Worm (Caenorhabditis elegans) whole organism, young adult: Measurements from ENCODE around the gene K01A11.3.

ENCODE experiments used
- B0035.1 ChIP-seq: sonication (generic microtip); optimal IDR thresholded peaks from 2 replicates; lab custom pipeline; 2016; ENCODE audit warnings: missing genetic modification characterization, mild to moderate bottlenecking, missing compliant biosample characterization, missing genotype, missing genetic modification reagents
- B0261.1 ChIP-seq: sonication (generic microtip); optimal IDR thresholded peaks from 2 replicates; lab custom pipeline; 2016; ENCODE audit warnings: mild to moderate bottlenecking, missing genetic modification characterization, moderate library complexity, missing compliant biosample characterization
- B0336.3 ChIP-seq: fragments of 200-800 bp; sonication (Bioruptor generic); IDR thresholded peaks from 2 replicates; pipeline ENCODE4 v1.3.6; 2022; ENCODE audit warnings: missing genetic modification characterization, missing compliant biosample characterization
- F23B12.7 ChIP-seq: sonication (generic microtip); optimal IDR thresholded peaks from 2 replicates; lab custom pipeline; 2017; ENCODE audit warnings: missing genetic modification characterization, mild to moderate bottlenecking, missing compliant biosample characterization, antibody characterized with exemption, moderate library complexity; ENCODE audit not compliant: insufficient read depth
- F49E8.2 ChIP-seq: sonication (generic microtip); optimal IDR thresholded peaks from 3 replicates; lab custom pipeline; 2017; ENCODE audit warnings: missing genetic modification characterization, mild to moderate bottlenecking, missing compliant biosample characterization, antibody characterized with exemption, moderate library complexity; ENCODE audit not compliant: insufficient read depth
- F52B5.7 ChIP-seq: sonication (generic microtip); optimal IDR thresholded peaks from 2 replicates; lab custom pipeline; 2016; ENCODE audit warnings: mild to moderate bottlenecking, missing genetic modification characterization, missing compliant biosample characterization
- F57C9.4 ChIP-seq: sonication (generic microtip); optimal IDR thresholded peaks from 2 replicates; lab custom pipeline; 2017; ENCODE audit warnings: mild to moderate bottlenecking, missing genetic modification characterization, missing compliant biosample characterization
- K11D2.4 ChIP-seq: fragments of 200-800 bp; sonication (Bioruptor generic); IDR thresholded peaks from 2 replicates; pipeline ENCODE4 v1.3.6; 2022; ENCODE audit warnings: missing genetic modification reagents, missing genetic modification characterization, missing compliant biosample characterization
- Y53G8AR.9 ChIP-seq: fragments of 200-800 bp; sonication (Bioruptor generic); conservative IDR thresholded peaks from 2 replicates; pipeline ENCODE4 v1.3.6; 2022; ENCODE audit warnings: missing genetic modification reagents, missing genetic modification characterization, missing compliant biosample characterization
- Y67H2A.10 ChIP-seq: fragments of 200-800 bp; sonication (Bioruptor generic); conservative IDR thresholded peaks from 2 replicates; pipeline ENCODE4 v1.3.6; 2022; ENCODE audit warnings: missing genetic modification reagents, missing genetic modification characterization, missing compliant biosample characterization
- Y79H2A.3 ChIP-seq: fragments of 200-800 bp; sonication (Bioruptor generic); conservative IDR thresholded peaks from 2 replicates; pipeline ENCODE4 v1.3.6; 2022; ENCODE audit warnings: missing genetic modification reagents, missing genetic modification characterization, missing compliant biosample characterization
- Y95B8A.8 ChIP-seq: fragments of 200-800 bp; sonication (Bioruptor generic); IDR thresholded peaks from 2 replicates; pipeline ENCODE4 v1.3.6; 2022; ENCODE audit warnings: missing genetic modification reagents, missing genetic modification characterization, missing compliant biosample characterization
- atf-7 ChIP-seq: sonication (generic microtip); optimal IDR thresholded peaks from 2 replicates; lab custom pipeline; 2017; ENCODE audit warnings: mild to moderate bottlenecking, missing genetic modification characterization, missing compliant biosample characterization
- attf-6 ChIP-seq: fragments of 200-800 bp; sonication (Bioruptor generic); IDR thresholded peaks from 2 replicates; pipeline ENCODE4 v1.3.6; 2022; ENCODE audit warnings: missing genetic modification reagents, missing genetic modification characterization, missing compliant biosample characterization
- ceh-27 ChIP-seq: fragments of 200-800 bp; sonication (Bioruptor generic); optimal IDR thresholded peaks from 2 replicates; lab custom pipeline; 2018; ENCODE audit warnings: mild to moderate bottlenecking, missing genetic modification characterization, moderate library complexity, missing compliant biosample characterization
- ceh-40 ChIP-seq: fragments of 200-800 bp; sonication (Bioruptor generic); IDR thresholded peaks from 2 replicates; pipeline ENCODE4 v1.3.6; 2022; ENCODE audit warnings: missing genetic modification characterization, missing compliant biosample characterization
- ceh-58 ChIP-seq: fragments of 200-800 bp; sonication (Bioruptor generic); IDR thresholded peaks from 2 replicates; pipeline ENCODE4 v1.3.6; 2022; ENCODE audit warnings: missing genetic modification characterization, missing compliant biosample characterization
- dpl-1 ChIP-seq: fragments of 150-350 bp; optimal IDR thresholded peaks from 2 replicates; lab custom pipeline; 2014; ENCODE audit warnings: missing biosample characterization, missing genetic modification reagents, missing genetic modification characterization
- ets-4 ChIP-seq: fragments of 200-800 bp; sonication (Bioruptor generic); optimal IDR thresholded peaks from 2 replicates; lab custom pipeline; 2018; ENCODE audit warnings: mild to moderate bottlenecking, missing genetic modification characterization, missing compliant biosample characterization
- hmg-20 ChIP-seq: fragments of 200-800 bp; sonication (Bioruptor generic); IDR thresholded peaks from 2 replicates; pipeline ENCODE4 v1.3.6; 2022; ENCODE audit warnings: missing genetic modification reagents, missing genetic modification characterization, missing compliant biosample characterization
- let-526 ChIP-seq: fragments of 200-800 bp; sonication (Bioruptor generic); IDR thresholded peaks from 2 replicates; pipeline ENCODE4 v1.3.6; 2022; ENCODE audit warnings: missing genetic modification reagents, missing genetic modification characterization, missing compliant biosample characterization
- lin-35 ChIP-seq, 3 experiments: fragments of 150-350 bp in 2 of 3; sonication (generic microtip) in 1 of 3; optimal IDR thresholded peaks; 2 replicates each; lab custom pipeline; 2014 to 2018; ENCODE audit warnings: missing biosample characterization in 3 of 3, missing genetic modification characterization in 3 of 3, missing genetic modification reagents in 3 of 3
- lir-1 ChIP-seq: fragments of 200-800 bp; sonication (Bioruptor generic); conservative IDR thresholded peaks from 2 replicates; pipeline ENCODE4 v1.3.6; 2022; ENCODE audit warnings: missing genetic modification reagents, missing genetic modification characterization, missing compliant biosample characterization
- madf-10 ChIP-seq: sonication (generic microtip); optimal IDR thresholded peaks from 2 replicates; lab custom pipeline; 2016; ENCODE audit warnings: mild to moderate bottlenecking, missing genetic modification characterization, missing compliant biosample characterization
- madf-3 ChIP-seq: fragments of 200-800 bp; sonication (Bioruptor generic); IDR thresholded peaks from 2 replicates; pipeline ENCODE4 v1.3.6; 2022; ENCODE audit warnings: missing genetic modification reagents, missing genetic modification characterization, missing compliant biosample characterization
- madf-6 ChIP-seq: fragments of 200-800 bp; sonication (Bioruptor generic); IDR thresholded peaks from 2 replicates; pipeline ENCODE4 v1.3.6; 2022; ENCODE audit warnings: missing genetic modification reagents, missing genetic modification characterization, missing compliant biosample characterization
- nfya-2 ChIP-seq: fragments of 200-800 bp; sonication (Bioruptor generic); IDR thresholded peaks from 2 replicates; pipeline ENCODE4 v1.3.6; 2022; ENCODE audit warnings: missing genetic modification reagents, missing genetic modification characterization, missing compliant biosample characterization
- nfyb-1 ChIP-seq: fragments of 200-800 bp; sonication (Bioruptor generic); IDR thresholded peaks from 2 replicates; pipeline ENCODE4 v1.3.6; 2022; ENCODE audit warnings: missing genetic modification reagents, missing genetic modification characterization, missing compliant biosample characterization
- nhr-90 ChIP-seq: sonication (generic microtip); optimal IDR thresholded peaks from 2 replicates; lab custom pipeline; 2016; ENCODE audit warnings: missing genotype, mild to moderate bottlenecking, missing genetic modification characterization, missing compliant biosample characterization
- pha-4 ChIP-seq: fragments of 150-350 bp; sonication (generic microtip); optimal IDR thresholded peaks from 2 replicates; lab custom pipeline; 2014; ENCODE audit warnings: missing biosample characterization, missing genetic modification reagents, missing genetic modification characterization
- rcor-1 ChIP-seq: fragments of 200-800 bp; sonication (Bioruptor generic); IDR thresholded peaks from 2 replicates; pipeline ENCODE4 v1.3.6; 2022; ENCODE audit warnings: missing genetic modification reagents, missing genetic modification characterization, missing compliant biosample characterization
- rpc-1 ChIP-seq, 2 experiments: fragments of 150-350 bp in 1 of 2; sonication (generic microtip) in 1 of 2; optimal IDR thresholded peaks; 2 replicates each; lab custom pipeline; 2014 to 2018; ENCODE audit warnings: missing biosample characterization in 1 of 2, missing genetic modification characterization in 1 of 2, missing genetic modification reagents in 1 of 2, missing genotype in 1 of 2
- snpc-1.1 ChIP-seq: sonication (generic microtip); optimal IDR thresholded peaks from 2 replicates; lab custom pipeline; 2017; ENCODE audit warnings: missing genetic modification characterization, mild to moderate bottlenecking, missing compliant biosample characterization, antibody characterized with exemption, moderate library complexity, missing genotype, missing genetic modification reagents; ENCODE audit not compliant: insufficient read depth
- snpc-1.3 ChIP-seq: sonication (generic microtip); optimal IDR thresholded peaks from 2 replicates; lab custom pipeline; 2017; ENCODE audit warnings: missing genetic modification characterization, mild to moderate bottlenecking, missing compliant biosample characterization, antibody characterized with exemption, moderate library complexity, missing genotype, missing genetic modification reagents; ENCODE audit not compliant: insufficient read depth
- tbp1 ChIP-seq: fragments of 200-800 bp; sonication (Bioruptor generic); optimal IDR thresholded peaks from 2 replicates; lab custom pipeline; 2018; ENCODE audit warnings: mild to moderate bottlenecking, missing genetic modification characterization, missing compliant biosample characterization
- tlf-1 ChIP-seq: fragments of 200-800 bp; sonication (Bioruptor generic); optimal IDR thresholded peaks from 2 replicates; lab custom pipeline; 2018; ENCODE audit warnings: mild to moderate bottlenecking, missing genetic modification characterization, missing compliant biosample characterization
- zim-3 ChIP-seq: sonication (generic microtip); optimal IDR thresholded peaks from 2 replicates; lab custom pipeline; 2017; ENCODE audit warnings: mild to moderate bottlenecking, missing genetic modification characterization, moderate library complexity, missing compliant biosample characterization
- ztf-28 ChIP-seq: fragments of 200-800 bp; sonication (Bioruptor generic); IDR thresholded peaks from 2 replicates; pipeline ENCODE4 v1.3.6; 2022; ENCODE audit warnings: missing genetic modification reagents, missing genetic modification characterization, missing compliant biosample characterization

Gene K01A11.3

ce11 chrIII:3484995-3485394, 32.6 kb upstream of the K01A11.3 start:
- no peak for TF ChIP-seq hmg-20 (GFP tag; lab: Robert Waterston, UW)
- no peak for TF ChIP-seq F23B12.7 (tag; lab: Kevin White, UChicago)
- TF ChIP-seq F52B5.7 (tag; lab: Kevin White, UChicago): no peak
- TF ChIP-seq tlf-1 (GFP tag; lab: Kevin White, UChicago): no peak
- no peak for TF ChIP-seq B0261.1 (tag; lab: Kevin White, UChicago)
- TF ChIP-seq zim-3: no peak
- TF ChIP-seq Y79H2A.3: no peak
- no peak for TF ChIP-seq snpc-1.3 (tag; lab: Kevin White, UChicago)
- no peak for TF ChIP-seq F57C9.4 (tag; lab: Kevin White, UChicago)
- TF ChIP-seq madf-3: no peak
- no peak for TF ChIP-seq tbp1

- no peak for TF ChIP-seq madf-6
- TF ChIP-seq let-526 (GFP tag; lab: Robert Waterston, UW): no peak
- no peak for TF ChIP-seq lir-1 (GFP tag; lab: Robert Waterston, UW)
- TF ChIP-seq nfyb-1 (GFP tag; lab: Robert Waterston, UW): no peak
- no peak for TF ChIP-seq F49E8.2
- no peak for TF ChIP-seq lin-35 (GFP tag; optimal IDR thresholded peaks at IDR 0.05; lab: Kevin White, UChicago)
- no peak for TF ChIP-seq ceh-40 (GFP tag; lab: Robert Waterston, UW)
- TF ChIP-seq madf-10 (tag; lab: Kevin White, UChicago): no peak
- TF ChIP-seq tlf-1 (GFP tag; lab: Kevin White, UChicago): no peak
- TF ChIP-seq ceh-58 (GFP tag; lab: Robert Waterston, UW): no peak
- no peak for TF ChIP-seq Y95B8A.8 (GFP tag; lab: Robert Waterston, UW)
- TF ChIP-seq B0336.3: no peak
These were observed 29.9 kb upstream of the K01A11.3 start, which contains the start of gene C34C12.6 for ce11 chrIII:3482291-3482690. C34C12.6 (plus strand) TSS chrIII:3482591.

- TF ChIP-seq dpl-1 (GFP tag; lab: Kevin White, UChicago) (no peak), ets-4 (GFP tag; lab: Kevin White, UChicago) (no peak), snpc-1.3 (tag; lab: Kevin White, UChicago) (no peak), K11D2.4 (GFP tag; lab: Robert Waterston, UW) (no peak), pha-4 (tag; lab: Kevin White, UChicago) (no peak), ceh-27 (no peak), B0035.1 (tag; lab: Kevin White, UChicago) (no peak), Y67H2A.10 (no peak), atf-7 (no peak), attf-6 (GFP tag; lab: Robert Waterston, UW) (no peak), rpc-1 (optimal IDR thresholded peaks at IDR 0.05; lab: Kevin White, UChicago) (no peak), rpc-1 (tag; optimal IDR thresholded peaks at IDR 0.05; lab: Kevin White, UChicago) (no peak), snpc-1.1 (tag; lab: Kevin White, UChicago) (no peak)
These were observed 28.5 kb upstream of the K01A11.3 start for ce11 chrIII:3480950-3481349.

ce11 chrIII:3480236-3480635, 27.8 kb upstream of the K01A11.3 start:
- TF ChIP-seq nfya-2 (GFP tag; lab: Robert Waterston, UW) (no peak), Y79H2A.3 (no peak), Y53G8AR.9 (GFP tag; lab: Robert Waterston, UW) (no peak), nhr-90 (tag; lab: Kevin White, UChicago) (no peak), rcor-1 (no peak), ztf-28 (GFP tag; lab: Robert Waterston, UW) (no peak)
